Worm (Caenorhabditis elegans): ENCODE data around the gene C49F5.7.

DNA sequence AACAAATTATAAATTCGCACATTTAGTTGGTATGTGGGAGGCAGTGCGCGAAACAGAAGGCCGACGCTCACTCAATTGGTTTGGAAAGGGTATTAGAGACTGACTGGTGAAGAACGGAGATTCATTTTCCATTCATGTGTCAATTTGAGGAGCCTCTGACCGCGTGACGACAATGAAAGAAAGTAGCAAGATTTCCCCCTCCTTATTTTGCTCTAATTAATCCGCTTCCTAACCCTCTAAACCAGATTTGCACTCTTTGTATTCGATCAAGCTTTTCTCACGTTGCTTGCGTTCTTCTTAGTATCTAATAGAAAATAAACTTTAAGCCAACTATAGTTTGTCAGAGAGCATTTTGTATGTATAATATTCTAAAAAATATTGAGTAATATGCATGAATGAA lies 41.5 kb downstream of the C49F5.7 start:
- TF ChIP-seq egl-27 (tag; optimal IDR thresholded peaks at IDR 0.05) (no peak), nhr-12 (tag; optimal IDR thresholded peaks at IDR 0.05) (no peak), nhr-76 (tag; optimal IDR thresholded peaks at IDR 0.05) (no peak), ceh-16 (tag; optimal IDR thresholded peaks at IDR 0.05) (no peak), mdl-1 (tag; optimal IDR thresholded peaks at IDR 0.05) (no peak), ama-1 (optimal IDR thresholded peaks at IDR 0.05) (no peak), unc-62 (GFP tag; optimal IDR thresholded peaks at IDR 0.05) (no peak), nhr-237 (tag; optimal IDR thresholded peaks at IDR 0.05) (no peak)

Measured in whole organism, L3 larva.